Worm (Caenorhabditis elegans) whole organism, midembryonic: ENCODE data around the gene golg-4.
A peak's percentile ranks its signal among the peaks of the same experiment; 100 is the strongest.
"Not testable (repeated sequence)": the region's sequence is repeated elsewhere in the genome, so short reads cannot be mapped to it uniquely, and the experiment has no call there.

Source experiments
- T22C8.4 ChIP-seq: fragments of 200-800 bp; sonication (Bioruptor generic); IDR thresholded peaks from 2 replicates; pipeline ENCODE4 v1.3.6; 2022; ENCODE audit warnings: missing genetic modification characterization, missing compliant biosample characterization
- cog-1 ChIP-seq: sonication (generic microtip); optimal IDR thresholded peaks from 2 replicates; lab custom pipeline; 2016; ENCODE audit warnings: missing genetic modification characterization, missing compliant biosample characterization
- flt-1 ChIP-seq: fragments of 200-800 bp; sonication (Bioruptor generic); IDR thresholded peaks from 2 replicates; pipeline ENCODE4 v1.3.6; 2022; ENCODE audit warnings: missing genetic modification characterization, missing compliant biosample characterization
- klf-2 ChIP-seq: fragments of 200-800 bp; sonication (Bioruptor generic); conservative IDR thresholded peaks from 2 replicates; pipeline ENCODE4 v1.3.6; 2022; ENCODE audit warnings: missing genetic modification reagents, missing genetic modification characterization, missing compliant biosample characterization
- med-1 ChIP-seq: sonication (generic microtip); optimal IDR thresholded peaks from 2 replicates; lab custom pipeline; 2017; ENCODE audit warnings: missing genetic modification characterization, mild to moderate bottlenecking, missing compliant biosample characterization, antibody characterized with exemption, missing genetic modification reagents; ENCODE audit not compliant: insufficient read depth
- ref-1 ChIP-seq: fragments of 200-800 bp; sonication (Bioruptor generic); conservative IDR thresholded peaks from 2 replicates; pipeline ENCODE4 v1.3.6; 2022; ENCODE audit warnings: missing genetic modification reagents, missing genetic modification characterization, missing compliant biosample characterization
- tab-1 ChIP-seq: fragments of 200-800 bp; sonication (Bioruptor generic); IDR thresholded peaks from 2 replicates; pipeline ENCODE4 v1.3.6; 2022; ENCODE audit warnings: missing genetic modification characterization, missing compliant biosample characterization
- ztf-23 ChIP-seq: fragments of 200-800 bp; sonication (Bioruptor generic); IDR thresholded peaks from 2 replicates; pipeline ENCODE4 v1.3.6; 2022; ENCODE audit warnings: missing genetic modification reagents, missing genetic modification characterization, missing compliant biosample characterization
- ztf-29 ChIP-seq: fragments of 200-800 bp; sonication (Bioruptor generic); IDR thresholded peaks from 2 replicates; pipeline ENCODE4 v1.3.6; 2022; ENCODE audit warnings: missing genetic modification reagents, missing genetic modification characterization, missing compliant biosample characterization

The golg-4 gene

DNA sequence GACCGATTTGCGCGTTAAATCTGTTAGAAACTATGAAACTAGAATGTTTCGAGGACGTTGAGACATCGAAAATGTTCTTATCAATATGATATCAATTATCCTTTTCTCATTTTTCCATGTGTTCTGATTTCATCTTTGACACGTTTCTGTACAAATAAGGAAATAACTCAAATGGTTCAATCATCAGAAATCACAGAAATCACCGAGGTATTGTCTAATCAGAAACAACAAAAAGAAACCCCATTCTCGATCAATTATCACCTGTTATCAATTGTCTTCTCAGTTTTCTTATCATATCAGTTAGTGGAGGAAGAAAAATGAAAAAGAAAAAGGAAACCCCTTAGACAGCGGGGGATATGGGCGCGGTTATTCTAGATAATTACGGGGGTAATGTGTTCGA is 29.8 kb downstream of the golg-4 start:
- no peak for TF ChIP-seq ztf-23 (GFP tag; lab: Robert Waterston, UW)
- TF ChIP-seq klf-2 (GFP tag; lab: Robert Waterston, UW): no peak
- TF ChIP-seq cog-1 (tag; lab: Kevin White, UChicago): no peak

DNA sequence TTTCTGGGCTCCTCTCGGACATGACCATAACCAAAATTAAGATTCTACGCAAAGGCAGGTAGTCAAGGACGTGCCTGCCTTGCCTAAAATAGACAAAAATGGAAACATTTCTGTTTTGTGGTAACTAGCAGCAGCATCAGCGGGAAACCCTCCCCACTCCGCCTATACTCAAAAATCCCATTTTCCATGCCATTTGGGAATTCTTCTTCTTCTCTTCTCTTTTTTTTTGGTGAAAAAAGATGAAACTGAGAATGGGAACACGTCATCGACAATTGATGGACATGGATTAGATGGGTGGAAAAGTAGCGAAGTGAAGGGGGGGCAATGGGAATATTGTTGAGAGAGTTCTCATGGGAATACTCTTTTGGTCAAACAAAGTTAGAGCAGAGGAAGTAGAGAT is 31.8 kb downstream of the golg-4 start:
- no peak for TF ChIP-seq T22C8.4
- no peak for TF ChIP-seq tab-1 (GFP tag; lab: Robert Waterston, UW)
- no peak for TF ChIP-seq ztf-29
- TF ChIP-seq med-1 (GFP tag; lab: Kevin White, UChicago): no peak

DNA sequence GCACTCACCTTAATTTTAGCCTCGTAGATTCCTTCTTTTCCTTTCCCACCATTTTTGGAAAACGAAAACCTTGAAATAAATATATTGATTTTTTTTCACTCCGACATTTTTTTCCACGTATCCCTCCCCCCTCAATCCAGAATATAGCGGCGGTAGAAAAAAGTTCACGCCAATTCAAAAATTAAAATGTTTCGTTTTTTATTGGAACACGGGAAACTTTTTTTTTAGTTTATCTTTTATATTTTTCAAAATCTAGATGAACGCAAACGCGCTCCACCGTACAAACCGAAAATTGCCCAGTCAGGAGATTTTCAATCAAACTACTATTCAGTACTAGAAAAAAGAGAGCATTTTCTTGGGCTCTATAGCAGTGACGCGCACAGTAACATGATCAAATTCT is 38.8 kb downstream of the golg-4 start, which contains the start of gene spe-41:
TSS of gene spe-41 (minus strand) at position 72 of the 400 bp plus-strand sequence.
- TF ChIP-seq tab-1 (GFP tag; lab: Robert Waterston, UW) (no peak), med-1 (GFP tag; lab: Kevin White, UChicago) (no peak), ref-1 (GFP tag; lab: Robert Waterston, UW) (no peak), cog-1 (tag; lab: Kevin White, UChicago) (no peak), klf-2 (GFP tag; lab: Robert Waterston, UW) (no peak), ztf-29 (no peak), flt-1 (GFP tag; lab: Robert Waterston, UW) (no peak), ztf-23 (GFP tag; lab: Robert Waterston, UW) (no peak), T22C8.4 (no peak)

DNA sequence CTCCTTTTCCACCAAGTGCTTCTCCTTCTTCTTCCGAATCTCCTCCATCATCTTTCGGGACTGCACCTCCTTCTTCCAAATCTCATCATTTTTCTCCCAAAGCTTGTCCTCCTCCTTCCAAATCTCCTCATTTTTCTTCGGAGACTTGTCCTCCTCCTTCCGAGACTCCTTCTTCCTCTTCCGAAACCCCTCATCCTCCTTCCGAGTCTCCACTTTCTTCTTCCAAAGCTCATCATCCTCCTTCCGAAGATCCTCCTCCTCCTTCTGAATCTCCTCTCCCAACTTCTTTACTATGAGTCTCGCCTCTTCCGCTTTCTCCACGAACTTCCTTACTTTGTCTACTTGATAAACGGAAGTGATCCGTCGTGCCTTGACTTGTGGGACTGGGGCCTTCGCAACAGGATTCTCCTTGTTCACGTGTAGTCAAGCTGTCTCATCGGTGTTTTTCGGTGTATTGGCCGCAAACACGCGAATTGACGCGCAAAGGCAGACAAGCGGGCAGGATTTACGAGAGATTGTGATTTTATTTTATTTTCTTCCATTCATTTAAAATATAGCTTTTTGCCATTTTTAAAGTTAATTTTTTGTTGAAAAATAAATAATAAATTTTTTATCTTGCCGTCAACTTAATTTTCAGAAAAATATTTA is 47.3 kb downstream of the golg-4 start, which contains the start of the genes K01A11.3 and C34C12.12:
TSS of gene K01A11.3 (minus strand) at position 51 of the 648 bp plus-strand sequence.
TSS of gene C34C12.12 (plus strand) at position 632 of the 648 bp plus-strand sequence.
- no peak for TF ChIP-seq ref-1 (GFP tag; lab: Robert Waterston, UW)
- no peak for TF ChIP-seq klf-2 (GFP tag; lab: Robert Waterston, UW)
- TF ChIP-seq ztf-23 (GFP tag; lab: Robert Waterston, UW): no peak
- TF ChIP-seq T22C8.4: no peak
- no peak for TF ChIP-seq cog-1 (tag; lab: Kevin White, UChicago)
- no peak for TF ChIP-seq flt-1 (GFP tag; lab: Robert Waterston, UW)
- no peak for TF ChIP-seq ztf-29
- TF ChIP-seq med-1 (GFP tag; lab: Kevin White, UChicago): no peak
- no peak for TF ChIP-seq tab-1 (GFP tag; lab: Robert Waterston, UW)

DNA sequence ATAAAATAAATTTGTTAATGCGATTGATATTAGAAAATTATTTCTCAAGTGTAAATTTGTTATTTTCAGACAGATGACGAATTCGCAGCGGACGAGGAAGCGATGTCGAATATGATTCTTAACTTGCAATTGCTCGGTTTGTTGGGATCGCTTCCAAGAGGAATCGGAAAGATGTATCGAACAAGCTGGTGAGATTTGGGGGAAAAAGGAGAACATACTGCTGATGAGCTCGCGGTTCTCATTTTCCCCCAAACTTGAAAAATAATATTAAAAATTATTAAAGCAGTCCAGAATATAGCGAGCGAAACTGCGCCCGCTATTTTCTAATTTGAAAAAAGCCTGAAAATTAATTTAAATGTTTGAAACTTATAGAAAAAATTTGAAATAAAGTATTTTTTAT is 48.1 kb downstream of the golg-4 start, which contains the start of gene C34C12.2:
TSS of gene C34C12.2 (plus strand) at position 301 of the 400 bp plus-strand sequence.
- not testable (repeated sequence) for TF ChIP-seq ztf-23, klf-2, flt-1 (GFP tag; lab: Robert Waterston, UW)

DNA sequence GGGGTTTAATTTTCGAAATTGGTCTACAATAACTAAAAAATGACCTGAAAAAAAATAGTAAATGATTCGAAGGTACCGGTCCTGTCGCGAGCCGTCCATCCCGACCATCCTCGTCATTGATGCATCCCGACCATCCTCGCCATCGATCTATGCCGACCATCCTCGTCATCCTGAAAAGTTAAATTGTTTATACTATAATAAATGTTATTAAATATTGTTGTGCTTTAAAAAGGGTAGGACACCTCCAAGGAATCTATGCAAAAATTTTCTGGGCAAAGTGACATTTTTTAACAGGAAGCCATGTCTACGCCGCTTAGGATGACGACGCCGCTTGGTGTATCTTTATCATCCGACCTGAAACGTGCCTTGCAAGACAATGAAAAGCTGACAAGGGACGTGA is 48.7 kb downstream of the golg-4 start, which contains the start of gene C34C12.1:
TSS of gene C34C12.1 (plus strand) at position 301 of the 400 bp plus-strand sequence.
- not testable (repeated sequence) for TF ChIP-seq ztf-29; tab-1 (GFP tag; lab: Robert Waterston, UW); ref-1 (GFP tag; lab: Robert Waterston, UW)

DNA sequence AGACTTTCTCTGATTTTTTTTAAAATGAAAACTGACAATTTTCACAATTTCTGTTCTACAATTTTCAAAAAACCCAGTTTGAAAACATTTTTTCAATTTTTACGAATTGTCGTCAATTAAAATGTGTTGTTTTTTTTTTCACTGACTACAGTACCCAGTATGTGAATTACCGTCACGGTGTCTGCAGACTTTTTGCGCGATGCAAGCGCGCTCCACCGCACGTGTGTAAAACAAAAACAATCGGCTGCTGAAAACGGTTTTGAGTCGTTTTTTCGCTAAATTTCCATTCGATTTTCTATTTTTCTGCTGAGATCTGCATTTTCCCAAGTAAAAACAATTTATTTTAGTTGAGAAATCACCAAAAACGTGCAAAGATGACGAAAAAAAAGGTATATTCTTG is 50.9 kb downstream of the golg-4 start:
- TF ChIP-seq flt-1 (GFP tag; lab: Robert Waterston, UW) (0 out of 2 replicates have a peak, but pooled peaks have one; percentile 9), ref-1 (GFP tag; lab: Robert Waterston, UW) (no peak), tab-1 (GFP tag; lab: Robert Waterston, UW) (no peak), T22C8.4 (no peak), cog-1 (tag; lab: Kevin White, UChicago) (peak; percentile 59), ztf-23 (GFP tag; lab: Robert Waterston, UW) (peak; percentile 77), ztf-29 (no peak)

DNA sequence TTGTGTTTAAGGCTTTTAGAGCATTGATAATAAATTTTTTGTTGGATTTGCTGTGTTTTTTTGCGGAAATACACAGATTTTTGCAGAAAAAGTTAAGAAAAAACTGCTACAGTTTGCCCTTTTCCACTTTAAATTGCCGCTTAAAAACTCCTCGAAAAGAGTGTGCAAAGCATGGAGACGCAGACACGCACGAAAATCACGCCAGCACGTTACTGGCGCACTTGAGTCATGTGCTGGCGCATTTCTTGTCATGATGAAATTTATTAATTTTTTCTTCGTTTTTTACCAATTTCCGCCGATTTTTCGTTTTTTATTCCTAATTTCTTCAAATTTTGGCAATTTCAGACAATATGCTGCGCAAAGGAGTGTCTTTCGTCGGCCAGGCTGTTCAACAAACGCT is 54.7 kb downstream of the golg-4 start, which contains the start of gene C34C12.8:
TSS of gene C34C12.8 (plus strand) at position 346 of the 400 bp plus-strand sequence.
- peak; percentile 46 for TF ChIP-seq cog-1 (tag; lab: Kevin White, UChicago)
- TF ChIP-seq T22C8.4: no peak
- no peak for TF ChIP-seq tab-1 (GFP tag; lab: Robert Waterston, UW)
- TF ChIP-seq ztf-23 (GFP tag; lab: Robert Waterston, UW): peak; percentile 66; the same call in 1 of the 2 replicates
- TF ChIP-seq med-1 (GFP tag; lab: Kevin White, UChicago): no peak
- TF ChIP-seq ref-1 (GFP tag; lab: Robert Waterston, UW): no peak
- peak; percentile 70; the same call in 1 of the 2 replicates for TF ChIP-seq flt-1 (GFP tag; lab: Robert Waterston, UW)
- TF ChIP-seq ztf-29: no peak
- no peak for TF ChIP-seq klf-2 (GFP tag; lab: Robert Waterston, UW)

DNA sequence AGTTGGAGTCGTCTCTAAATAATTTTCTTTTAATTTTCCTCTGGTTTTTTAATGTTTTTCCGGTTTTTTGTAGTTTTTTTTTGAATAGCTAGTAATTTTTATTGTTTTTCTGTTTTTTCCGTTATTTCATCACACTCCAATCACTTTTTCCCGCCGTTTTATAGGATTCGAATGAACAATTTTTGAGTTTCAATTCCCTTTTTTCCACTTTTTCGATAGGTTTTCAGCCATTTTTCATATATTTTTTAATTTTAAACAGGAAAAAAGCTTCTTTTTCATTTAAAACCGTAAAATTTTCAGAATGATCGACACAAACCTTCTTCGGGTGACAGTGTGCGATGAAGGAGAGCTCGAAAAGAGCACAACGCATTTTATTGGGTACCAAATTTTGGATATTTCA is 56.0 kb downstream of the golg-4 start, which contains the start of gene pph-6:
TSS of gene pph-6 (plus strand) at position 301 of the 400 bp plus-strand sequence.
- TF ChIP-seq ref-1 (GFP tag; lab: Robert Waterston, UW) (no peak), med-1 (GFP tag; lab: Kevin White, UChicago) (no peak), flt-1 (GFP tag; lab: Robert Waterston, UW) (no peak), ztf-23 (GFP tag; lab: Robert Waterston, UW) (no peak), ztf-29 (no peak), klf-2 (GFP tag; lab: Robert Waterston, UW) (no peak), cog-1 (tag; lab: Kevin White, UChicago) (no peak), T22C8.4 (no peak), tab-1 (GFP tag; lab: Robert Waterston, UW) (no peak)

DNA sequence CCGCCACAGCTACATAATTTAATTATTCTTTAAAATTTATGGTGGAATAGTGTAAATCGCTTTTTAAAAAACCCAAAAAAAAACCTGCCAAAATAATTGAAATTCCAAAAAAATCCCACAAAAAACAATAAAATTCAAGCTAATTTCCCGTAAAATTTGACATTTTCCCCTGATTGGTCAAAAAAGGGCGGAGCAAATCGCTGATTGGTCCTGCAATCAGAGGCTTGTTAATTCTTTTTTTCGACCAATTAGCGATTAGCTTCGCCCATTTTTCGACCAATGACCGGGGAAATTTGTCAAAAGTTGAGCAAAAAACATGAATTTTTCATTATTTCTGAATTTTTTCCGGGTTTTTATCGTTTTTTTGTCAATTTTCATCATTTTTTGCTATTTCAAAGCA is 61.6 kb downstream of the golg-4 start:
- TF ChIP-seq ztf-23 (GFP tag; lab: Robert Waterston, UW) (no peak), tab-1 (GFP tag; lab: Robert Waterston, UW) (no peak), T22C8.4 (no peak), med-1 (GFP tag; lab: Kevin White, UChicago) (no peak), klf-2 (GFP tag; lab: Robert Waterston, UW) (no peak), flt-1 (GFP tag; lab: Robert Waterston, UW) (no peak), ztf-29 (no peak), cog-1 (tag; lab: Kevin White, UChicago) (no peak), ref-1 (GFP tag; lab: Robert Waterston, UW) (no peak)
